Worm (Caenorhabditis elegans): ENCODE measurements around the gene R57.2.

DNA sequence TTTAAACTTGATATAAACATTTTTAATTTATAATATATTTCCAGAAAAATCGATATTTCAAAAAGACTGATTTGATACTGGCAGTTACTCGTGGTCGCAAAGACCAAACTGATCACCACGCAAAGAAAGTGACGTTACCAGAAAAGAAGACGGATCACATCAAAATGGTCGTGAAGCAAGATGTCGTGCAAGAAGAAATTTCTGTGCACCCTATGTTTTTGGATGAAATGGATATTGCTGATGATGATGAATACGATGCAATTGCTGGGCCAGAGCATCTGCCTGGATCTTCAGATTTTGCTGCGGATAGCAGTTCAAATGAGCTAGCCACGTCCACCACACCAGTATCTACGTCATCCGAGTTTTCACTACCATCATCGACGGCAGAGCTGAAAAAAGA is 31.7 kb downstream of the R57.2 start:
- TF ChIP-seq fkh-10 (GFP tag; optimal IDR thresholded peaks at IDR 0.05) (no peak), fos-1 (tag; optimal IDR thresholded peaks at IDR 0.05) (no peak), nhr-28 (tag; optimal IDR thresholded peaks at IDR 0.05) (no peak), ceh-82 (tag; optimal IDR thresholded peaks at IDR 0.05) (no peak), ces-1 (GFP tag; optimal IDR thresholded peaks at IDR 0.05) (no peak), lin-13 (GFP tag; optimal IDR thresholded peaks at IDR 0.05) (no peak), cey-2 (tag; optimal IDR thresholded peaks at IDR 0.05; ENCODE audit: borderline replicate concordance, insufficient read depth) (no peak), rbr-2 (tag; optimal IDR thresholded peaks at IDR 0.05) (no peak), lin-15B (tag; optimal IDR thresholded peaks at IDR 0.05) (no peak), hif-1 (tag; optimal IDR thresholded peaks at IDR 0.05) (no peak), egl-27 (tag; optimal IDR thresholded peaks at IDR 0.05) (no peak), daf-8 (GFP tag; IDR thresholded peaks at IDR 0.05) (no peak)
